Worm (Caenorhabditis elegans) whole organism, L4/young adult: Measurements from ENCODE around the gene prdm-14.

Experiments used
- dao-5 ChIP-seq: sonication (generic microtip); optimal IDR thresholded peaks from 2 replicates; lab custom pipeline; 2016; ENCODE audit warnings: missing genotype, missing genetic modification characterization, moderate library complexity, missing compliant biosample characterization
- him-1 ChIP-seq: sonication (generic microtip); optimal IDR thresholded peaks from 2 replicates; lab custom pipeline; 2016; ENCODE audit warnings: missing genotype, missing genetic modification reagents, missing genetic modification characterization, missing compliant biosample characterization

DNA sequence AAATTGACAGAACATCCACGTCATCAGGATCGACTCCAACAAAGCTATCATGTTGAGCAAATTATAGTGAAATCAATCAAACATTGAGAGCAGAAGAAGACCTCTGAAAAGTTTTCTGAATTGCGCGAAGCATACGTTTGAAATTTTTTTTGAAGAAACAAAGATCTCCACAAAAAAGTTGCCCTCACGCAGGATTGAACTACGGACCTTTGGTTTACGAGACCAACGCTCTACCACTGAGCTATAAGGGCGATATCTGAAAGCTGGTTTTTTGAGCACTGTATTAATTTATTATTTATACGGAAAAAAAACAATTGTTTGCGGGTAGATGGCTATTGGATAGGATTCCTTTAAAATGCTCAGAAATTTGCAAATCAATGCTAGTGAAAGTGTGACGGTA, 20.5 kb upstream of the prdm-14 start:
- TF ChIP-seq him-1 (tag; lab: Kevin White, UChicago), result no peak
- no peak for TF ChIP-seq dao-5 (tag; lab: Kevin White, UChicago)
